ENCODE assay signal across 1 fruit fly cellular context in genomic region chrX:17543324-17543723, dm6.
TF ChIP-seq lines count a peak whose summit lies in the region.

No protein-coding gene starts in this region.

TF ChIP-seq in whole organism, prepupa, 60 proteins besides CTCF, POLR2A, EP300 and RAD21 (continued from another document):
- TF ChIP-seq CG6792 (GFP tag; optimal IDR thresholded peaks at IDR 0.05; lab: Kevin White, UChicago) (peak; percentile 75), vri (GFP tag; optimal IDR thresholded peaks at IDR 0.05; lab: Kevin White, UChicago) (peak; percentile 43), CG10669 (GFP tag; optimal IDR thresholded peaks at IDR 0.05; lab: Kevin White, UChicago) (peak; percentile 65), salr (GFP tag; optimal IDR thresholded peaks at IDR 0.05; lab: Kevin White, UChicago) (peak; percentile 9 to 50), Hr38 (GFP tag; optimal IDR thresholded peaks at IDR 0.05; lab: Kevin White, UChicago) (no peak), Eip78C (GFP tag; lab: Kevin White, UChicago) (peak; percentile 92), Blimp-1 (GFP tag; optimal IDR thresholded peaks at IDR 0.05; lab: Kevin White, UChicago) (peak; percentile 43), fd85E (GFP tag; optimal IDR thresholded peaks at IDR 0.05; lab: Kevin White, UChicago) (peak; percentile 1), CG15336 (GFP tag; IDR thresholded peaks at IDR 0.05; lab: Robert Waterston, UW) (peak; percentile 77), CG3032 (tag; optimal IDR thresholded peaks at IDR 0.05; lab: Kevin White, UChicago) (peak; percentile 68), Sox102F (GFP tag; optimal IDR thresholded peaks at IDR 0.05; lab: Kevin White, UChicago) (peak; percentile 74), CG6854 (GFP tag; optimal IDR thresholded peaks at IDR 0.05; lab: Kevin White, UChicago) (peak; percentile 30), CG8119 (GFP tag; IDR thresholded peaks at IDR 0.05; lab: Robert Waterston, UW) (peak; percentile 78), Smox (GFP tag; optimal IDR thresholded peaks at IDR 0.05; lab: Kevin White, UChicago) (peak; percentile 76), Hr4 (GFP tag; optimal IDR thresholded peaks at IDR 0.05; lab: Kevin White, UChicago) (peak; percentile 64), ss (GFP tag; optimal IDR thresholded peaks at IDR 0.05; lab: Kevin White, UChicago) (peak; percentile 7 to 42), CG7368 (GFP tag; optimal IDR thresholded peaks at IDR 0.05; lab: Kevin White, UChicago) (peak; percentile 59), CG9139 (GFP tag; optimal IDR thresholded peaks at IDR 0.05; lab: Kevin White, UChicago) (peak; percentile 46), CG6163 (GFP tag; IDR thresholded peaks at IDR 0.05; lab: Robert Waterston, UW) (peak; percentile 86), Met (GFP tag; optimal IDR thresholded peaks at IDR 0.05; lab: Kevin White, UChicago) (peak; percentile 81), Sox15 (GFP tag; optimal IDR thresholded peaks at IDR 0.05; lab: Kevin White, UChicago) (peak; percentile 49), achi (GFP tag; optimal IDR thresholded peaks at IDR 0.05; lab: Kevin White, UChicago) (peak; percentile 70), esn (GFP tag; optimal IDR thresholded peaks at IDR 0.05; lab: Kevin White, UChicago) (peak; percentile 73), fkh (GFP tag; optimal IDR thresholded peaks at IDR 0.05; lab: Kevin White, UChicago) (no peak), Ets96B (tag; optimal IDR thresholded peaks at IDR 0.05; lab: Kevin White, UChicago) (peak; percentile 75), Sox14 (GFP tag; optimal IDR thresholded peaks at IDR 0.05; lab: Kevin White, UChicago) (peak; percentile 76), CG4318 (GFP tag; optimal IDR thresholded peaks at IDR 0.05; lab: Kevin White, UChicago) (peak; percentile 47), CG10631 (GFP tag; optimal IDR thresholded peaks at IDR 0.05; lab: Kevin White, UChicago) (peak; percentile 58), topi (GFP tag; optimal IDR thresholded peaks at IDR 0.05; lab: Kevin White, UChicago) (peak; percentile 71), CG11762 (GFP tag; optimal IDR thresholded peaks at IDR 0.05; lab: Kevin White, UChicago; ENCODE audit: insufficient read depth) (peak; percentile 63), CG8319 (GFP tag; optimal IDR thresholded peaks at IDR 0.05; lab: Kevin White, UChicago) (peak; percentile 49), dsx (GFP tag; optimal IDR thresholded peaks at IDR 0.05; lab: Kevin White, UChicago; ENCODE audit: poor library complexity, severe bottlenecking) (peak; percentile 67), CG31627 (GFP tag; optimal IDR thresholded peaks at IDR 0.05; lab: Kevin White, UChicago) (peak; percentile 67), CG34406 (GFP tag; optimal IDR thresholded peaks at IDR 0.05; lab: Kevin White, UChicago) (peak; percentile 45)
